Fruit fly (Drosophila melanogaster) ovary, adult (tissue): Measurements from ENCODE around the gene wrm2.

Experiments used
- CG17801 ChIP-seq: fragments of 200-800 bp; optimal IDR thresholded peaks from 2 replicates; lab custom pipeline; 2019; ENCODE audit warnings: missing biosample characterization, mild to moderate bottlenecking, missing genetic modification characterization, moderate library complexity; ENCODE audit not compliant: partially characterized antibody

The wrm2 gene

dm6 chr3L:7334990-7335389 is at the start of gene wrm2, which contains the start of gene wrm1:
Gene wrm2, minus strand, starts transcription at chr3L:7335226.
Gene wrm1, minus strand, starts transcription at chr3L:7335226.
- TF ChIP-seq CG17801 (GFP tag; lab: Kevin White, UChicago): no peak

- peak; percentile 26 for TF ChIP-seq CG17801 (GFP tag; lab: Kevin White, UChicago)
These were observed 46.4 kb upstream of the wrm2 start, which contains the start of the genes SMSr and smid for dm6 chr3L:7381359-7381976. Gene SMSr, minus strand, starts transcription at chr3L:7381474. Gene smid, plus strand, starts transcription at chr3L:7381614.

dm6 chr3L:7380395-7380794 is 45.4 kb upstream of the wrm2 start:
- no peak for TF ChIP-seq CG17801 (GFP tag; lab: Kevin White, UChicago)

- TF ChIP-seq CG17801 (GFP tag; lab: Kevin White, UChicago): no peak
These were observed 41.8 kb upstream of the wrm2 start for dm6 chr3L:7376830-7377229.

dm6 chr3L:7376151-7376550 is 41.1 kb upstream of the wrm2 start:
- no peak for TF ChIP-seq CG17801 (GFP tag; lab: Kevin White, UChicago)

- no peak for TF ChIP-seq CG17801 (GFP tag; lab: Kevin White, UChicago)
These were observed 36.3 kb upstream of the wrm2 start for dm6 chr3L:7371290-7371689.

- no peak for TF ChIP-seq CG17801 (GFP tag; lab: Kevin White, UChicago)
These were observed 35.3 kb upstream of the wrm2 start for dm6 chr3L:7370231-7370882.

- TF ChIP-seq CG17801 (GFP tag; lab: Kevin White, UChicago): no peak
These were observed 34.5 kb upstream of the wrm2 start, which contains the start of gene akirin for dm6 chr3L:7369543-7369942. Gene akirin, plus strand, starts transcription at chr3L:7369843.

dm6 chr3L:7368934-7369333 is 33.9 kb upstream of the wrm2 start, which contains the start of gene Sh3beta:
Gene Sh3beta, minus strand, starts transcription at chr3L:7369260.
- TF ChIP-seq CG17801 (GFP tag; lab: Kevin White, UChicago): no peak

dm6 chr3L:7367798-7368678 is 33.0 kb upstream of the wrm2 start:
- TF ChIP-seq CG17801 (GFP tag; lab: Kevin White, UChicago): peak; percentile 19

dm6 chr3L:7364717-7365278 is 29.8 kb upstream of the wrm2 start:
- TF ChIP-seq CG17801 (GFP tag; lab: Kevin White, UChicago): no peak

- TF ChIP-seq CG17801 (GFP tag; lab: Kevin White, UChicago): no peak
These were observed 26.1 kb upstream of the wrm2 start for dm6 chr3L:7361095-7361522.

- TF ChIP-seq CG17801 (GFP tag; lab: Kevin White, UChicago): no peak
These were observed 25.4 kb upstream of the wrm2 start, which contains the start of gene Sec63 for dm6 chr3L:7360324-7360852. Gene Sec63, plus strand, starts transcription at chr3L:7360561.

- TF ChIP-seq CG17801 (GFP tag; lab: Kevin White, UChicago): peak; percentile 47
These were observed 24.8 kb upstream of the wrm2 start, which contains the start of gene pst for dm6 chr3L:7359827-7360323. Gene pst, minus strand, starts transcription at chr3L:7360263.
